Fruit fly (Drosophila melanogaster) whole organism, pupa: ENCODE results near the gene CG9727.

Experiments used
- CG12605 ChIP-seq: fragments of 200-800 bp; sonication (Bioruptor generic); IDR thresholded peaks from 2 replicates; pipeline ENCODE4 v1.3.6; 2022; ENCODE audit warnings: missing biosample characterization, missing genetic modification characterization
- CG14655 ChIP-seq: fragments of 200-800 bp; sonication (Bioruptor generic); optimal IDR thresholded peaks from 3 replicates; lab custom pipeline; 2017; ENCODE audit warnings: mild to moderate bottlenecking, missing biosample characterization, missing genetic modification reagents, missing genetic modification characterization
- CG34367 ChIP-seq: fragments of 200-800 bp; sonication (Bioruptor generic); optimal IDR thresholded peaks from 2 replicates; lab custom pipeline; 2018; ENCODE audit warnings: missing biosample characterization, mild to moderate bottlenecking, missing genetic modification characterization
- CG9948 ChIP-seq: fragments of 200-800 bp; sonication (Bioruptor generic); optimal IDR thresholded peaks from 2 replicates; lab custom pipeline; 2018; ENCODE audit warnings: missing biosample characterization, mild to moderate bottlenecking, missing genetic modification characterization, moderate library complexity
- EcR ChIP-seq: fragments of 200-800 bp; sonication (Bioruptor generic); optimal IDR thresholded peaks from 3 replicates; lab custom pipeline; 2019; ENCODE audit warnings: missing biosample characterization, missing genetic modification characterization, mild to moderate bottlenecking, moderate library complexity, missing genetic modification reagents
- Snoo ChIP-seq: fragments of 200-800 bp; sonication (Bioruptor generic); optimal IDR thresholded peaks from 3 replicates; lab custom pipeline; 2017; ENCODE audit warnings: missing biosample characterization, mild to moderate bottlenecking, missing genetic modification characterization, inconsistent platforms
- fd96Ca ChIP-seq: fragments of 200-800 bp; sonication (Bioruptor generic); IDR thresholded peaks from 3 replicates; pipeline ENCODE4 v1.3.6; 2022; ENCODE audit warnings: missing biosample characterization, missing genetic modification characterization

- TF ChIP-seq CG12605 (GFP tag; lab: Robert Waterston, UW) (no peak), CG14655 (no peak), fd96Ca (GFP tag; lab: Robert Waterston, UW) (no peak), EcR (GFP tag; lab: Kevin White, UChicago) (no peak), CG34367 (no peak), Snoo (tag; lab: Kevin White, UChicago) (no peak), CG9948 (tag; lab: Kevin White, UChicago) (no peak)
Observed at dm6 chr3R:6405239-6405638, 51.2 kb downstream of the CG9727 start.
